Worm (Caenorhabditis elegans) whole organism, early embryonic: ENCODE measurements around the gene C15C8.4.

Experiments
- B0310.2 ChIP-seq: sonication (generic microtip); optimal IDR thresholded peaks from 2 replicates; lab custom pipeline; 2016; ENCODE audit warnings: mild to moderate bottlenecking, missing genetic modification characterization, missing compliant biosample characterization
- F13C5.2 ChIP-seq: sonication (generic microtip); optimal IDR thresholded peaks from 2 replicates; lab custom pipeline; 2017; ENCODE audit warnings: mild to moderate bottlenecking, missing genetic modification characterization, inconsistent platforms, missing compliant biosample characterization
- aly-1 ChIP-seq: sonication (generic microtip); optimal IDR thresholded peaks from 2 replicates; lab custom pipeline; 2016; ENCODE audit warnings: missing genetic modification characterization, missing compliant biosample characterization
- ama-1 ChIP-seq: fragments of 150-350 bp; optimal IDR thresholded peaks from 2 replicates; lab custom pipeline; 2014
- ceh-13 ChIP-seq: fragments of 200-800 bp; sonication (Bioruptor generic); optimal IDR thresholded peaks from 2 replicates; lab custom pipeline; 2018; ENCODE audit warnings: mild to moderate bottlenecking, missing genetic modification characterization, missing compliant biosample characterization
- ceh-36 ChIP-seq: sonication (generic microtip); optimal IDR thresholded peaks from 2 replicates; lab custom pipeline; 2016; ENCODE audit warnings: missing genetic modification characterization, inconsistent platforms, missing compliant biosample characterization
- ets-7 ChIP-seq: sonication (generic microtip); optimal IDR thresholded peaks from 2 replicates; lab custom pipeline; 2016; ENCODE audit warnings: missing genotype, missing genetic modification characterization, missing compliant biosample characterization
- flt-1 ChIP-seq: fragments of 200-800 bp; sonication (Bioruptor generic); IDR thresholded peaks from 2 replicates; pipeline ENCODE4 v1.3.6; 2022; ENCODE audit warnings: missing genetic modification characterization, missing compliant biosample characterization
- hmbx-1 ChIP-seq: sonication (generic microtip); optimal IDR thresholded peaks from 2 replicates; lab custom pipeline; 2016; ENCODE audit warnings: mild to moderate bottlenecking, missing genetic modification characterization, missing compliant biosample characterization
- hmg-4 ChIP-seq: fragments of 200-800 bp; sonication (Bioruptor generic); optimal IDR thresholded peaks from 2 replicates; lab custom pipeline; 2018; ENCODE audit warnings: mild to moderate bottlenecking, missing genetic modification characterization, missing compliant biosample characterization
- hnd-1 ChIP-seq: sonication (generic microtip); optimal IDR thresholded peaks from 2 replicates; lab custom pipeline; 2016; ENCODE audit warnings: missing genetic modification characterization, missing compliant biosample characterization
- pes-1 ChIP-seq: fragments of 200-800 bp; sonication (Bioruptor generic); IDR thresholded peaks from 2 replicates; pipeline ENCODE4 v1.3.6; 2022; ENCODE audit warnings: missing genetic modification reagents, missing genetic modification characterization, missing compliant biosample characterization
- scrt-1 ChIP-seq: fragments of 200-800 bp; sonication (Bioruptor generic); IDR thresholded peaks from 2 replicates; pipeline ENCODE4 v1.3.6; 2022; ENCODE audit warnings: missing genetic modification characterization, missing compliant biosample characterization
- sea-1 ChIP-seq: fragments of 200-800 bp; sonication (Bioruptor generic); conservative IDR thresholded peaks from 2 replicates; pipeline ENCODE4 v1.3.6; 2022; ENCODE audit warnings: missing genetic modification characterization, missing compliant biosample characterization
- tbx-11 ChIP-seq: fragments of 200-800 bp; sonication (Bioruptor generic); IDR thresholded peaks from 2 replicates; pipeline ENCODE4 v1.3.6; 2022; ENCODE audit warnings: missing genetic modification characterization, missing compliant biosample characterization
- tbx-37 ChIP-seq: fragments of 200-800 bp; sonication (Bioruptor generic); conservative IDR thresholded peaks from 2 replicates; pipeline ENCODE4 v1.3.6; 2022; ENCODE audit warnings: missing genetic modification reagents, missing genetic modification characterization, missing compliant biosample characterization
- tra-4 ChIP-seq: sonication (generic microtip); optimal IDR thresholded peaks from 2 replicates; lab custom pipeline; 2017; ENCODE audit warnings: missing genetic modification characterization, missing compliant biosample characterization

Gene C15C8.4

ce11 chrV:12711999-12712398, 35.3 kb downstream of the C15C8.4 start, which contains the start of gene R11D1.3:
R11D1.3 (minus strand) TSS chrV:12712099.
- TF ChIP-seq aly-1 (no peak), tbx-37 (GFP tag; lab: Robert Waterston, UW) (no peak), ama-1 (lab: Kevin White, UChicago) (no peak), pes-1 (no peak), tbx-11 (GFP tag; lab: Robert Waterston, UW) (no peak), sea-1 (GFP tag; lab: Robert Waterston, UW) (no peak), ceh-13 (no peak), scrt-1 (GFP tag; lab: Robert Waterston, UW) (no peak), hmbx-1 (tag; lab: Kevin White, UChicago) (no peak), tra-4 (no peak), B0310.2 (tag; lab: Kevin White, UChicago) (no peak), ceh-36 (tag; lab: Kevin White, UChicago) (no peak), ets-7 (tag; lab: Kevin White, UChicago) (no peak), hnd-1 (tag; lab: Kevin White, UChicago) (no peak), flt-1 (no peak), F13C5.2 (tag; lab: Kevin White, UChicago) (no peak), hmg-4 (GFP tag; lab: Kevin White, UChicago) (no peak)

DNA sequence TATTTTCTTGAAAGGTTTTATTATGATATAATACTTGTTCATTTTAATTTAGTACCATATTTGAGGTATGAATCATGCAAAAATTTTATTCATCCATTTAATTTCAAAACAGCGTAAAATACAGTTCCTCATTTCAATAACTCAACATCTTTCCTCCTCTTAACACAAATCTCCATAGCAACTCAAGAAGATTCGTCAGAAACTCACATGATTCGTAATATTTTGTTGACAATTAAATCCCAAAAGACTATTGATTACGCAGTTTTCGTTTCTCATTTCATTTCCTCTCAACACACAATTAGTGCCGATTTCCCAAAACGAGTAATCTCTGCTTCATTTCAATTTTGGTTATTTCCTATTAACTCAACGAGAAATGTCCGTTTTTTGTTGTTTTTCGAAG, 39.0 kb downstream of the C15C8.4 start, which contains the start of gene R11D1.2:
TSS of gene R11D1.2 (plus strand) at position 301 of the 400 bp plus-strand sequence.
- TF ChIP-seq F13C5.2 (tag; lab: Kevin White, UChicago) = no peak
- TF ChIP-seq tra-4 = no peak
- no peak for TF ChIP-seq tbx-37 (GFP tag; lab: Robert Waterston, UW)
- TF ChIP-seq hmg-4 (GFP tag; lab: Kevin White, UChicago) = no peak

DNA sequence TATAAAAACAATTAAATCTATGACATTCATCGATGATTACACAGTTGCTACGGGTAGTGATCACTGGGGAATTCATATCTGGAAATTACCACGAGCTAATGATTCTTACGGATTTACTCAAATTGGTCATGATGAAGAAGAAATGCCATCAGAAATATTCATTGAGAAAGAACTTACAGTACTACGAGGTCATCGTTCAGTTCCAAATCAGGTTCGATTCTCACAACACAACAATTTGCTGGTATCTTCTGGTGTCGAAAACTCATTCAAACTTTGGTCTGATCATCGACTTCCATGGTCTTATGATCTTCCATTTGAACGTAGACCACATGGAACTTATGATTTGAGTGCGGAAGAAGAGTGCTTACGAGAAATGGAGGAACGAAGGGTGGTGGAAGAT, 40.8 kb downstream of the C15C8.4 start:
- no peak for TF ChIP-seq scrt-1 (GFP tag; lab: Robert Waterston, UW)
- no peak for TF ChIP-seq sea-1 (GFP tag; lab: Robert Waterston, UW)
- no peak for TF ChIP-seq aly-1
- TF ChIP-seq tbx-11 (GFP tag; lab: Robert Waterston, UW) = no peak

DNA sequence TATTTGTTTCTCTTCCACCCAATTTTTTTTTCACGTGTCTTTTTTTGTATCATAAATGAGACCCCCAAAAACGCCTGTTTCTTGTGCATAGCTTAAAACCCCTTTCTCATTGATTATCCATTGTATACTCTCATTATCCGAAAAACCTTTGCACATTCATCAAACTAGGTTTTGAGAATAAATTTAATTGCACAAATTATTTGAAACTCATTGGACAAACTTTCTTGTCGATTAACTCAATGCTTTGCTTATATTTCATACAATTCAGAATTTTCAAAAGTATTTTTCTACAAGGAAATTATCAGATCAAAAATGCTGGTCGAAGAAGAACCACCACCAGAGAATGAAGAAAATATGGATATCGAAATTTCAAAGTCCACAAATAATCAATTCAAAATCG, 43.2 kb downstream of the C15C8.4 start, which contains the start of gene R11D1.1:
TSS of gene R11D1.1 (plus strand) at position 301 of the 400 bp plus-strand sequence.
- no peak for TF ChIP-seq scrt-1 (GFP tag; lab: Robert Waterston, UW)
- no peak for TF ChIP-seq tra-4
- no peak for TF ChIP-seq hmg-4 (GFP tag; lab: Kevin White, UChicago)
- no peak for TF ChIP-seq hnd-1 (tag; lab: Kevin White, UChicago)
- no peak for TF ChIP-seq sea-1 (GFP tag; lab: Robert Waterston, UW)
- no peak for TF ChIP-seq F13C5.2 (tag; lab: Kevin White, UChicago)
- no peak for TF ChIP-seq tbx-37 (GFP tag; lab: Robert Waterston, UW)
- TF ChIP-seq flt-1 = no peak

DNA sequence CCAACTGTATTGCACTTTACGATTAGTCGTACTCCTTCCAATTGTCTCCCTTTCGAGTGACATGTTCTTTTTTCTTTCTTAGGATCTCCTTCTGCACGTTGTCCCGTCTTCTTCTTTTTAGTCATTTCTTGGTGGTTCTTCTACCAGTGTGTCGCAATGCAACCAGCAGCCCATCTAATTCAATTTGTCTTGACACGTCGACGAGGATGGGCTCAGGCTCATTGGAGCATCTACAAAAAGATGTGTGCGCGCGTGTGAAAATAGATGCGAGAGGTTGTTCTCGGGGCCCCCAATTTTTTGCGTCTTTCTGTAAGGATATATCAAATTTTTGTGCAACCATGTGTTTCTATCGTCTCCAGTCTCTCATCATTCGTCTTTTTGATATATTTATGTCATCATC, 45.6 kb downstream of the C15C8.4 start:
- no peak for TF ChIP-seq ama-1 (lab: Kevin White, UChicago)
- TF ChIP-seq tbx-11 (GFP tag; lab: Robert Waterston, UW) = no peak
- no peak for TF ChIP-seq hmbx-1 (tag; lab: Kevin White, UChicago)

DNA sequence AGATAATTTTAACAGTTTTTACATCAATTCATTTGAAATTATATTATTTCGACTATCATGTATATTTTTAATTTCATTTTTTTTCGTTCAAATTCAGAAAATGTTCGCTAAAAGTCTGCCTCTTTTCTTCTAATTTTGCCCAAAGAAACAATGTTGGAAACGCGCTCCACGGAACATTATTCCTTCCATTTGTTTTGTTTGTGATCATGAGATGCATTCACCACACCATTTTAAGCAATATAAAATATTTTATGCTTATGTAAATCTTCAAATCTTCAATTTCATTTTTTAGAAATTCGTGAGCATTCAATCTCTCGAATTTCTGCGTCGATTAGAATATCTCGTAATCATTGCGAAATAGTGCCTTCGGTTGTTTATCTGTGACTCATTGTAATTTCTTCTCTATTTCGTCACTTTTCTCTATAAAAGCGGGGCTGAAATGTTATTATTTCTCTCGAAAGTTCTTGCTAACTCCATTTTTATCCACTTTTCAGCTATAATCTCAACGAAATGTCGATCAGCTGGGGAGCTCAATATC, 49.8 kb downstream of the C15C8.4 start, which contains the start of gene istr-1:
TSS of gene istr-1 (plus strand) at position 495 of the 538 bp plus-strand sequence.
- TF ChIP-seq ceh-36 (tag; lab: Kevin White, UChicago) (no peak), pes-1 (no peak), tbx-11 (GFP tag; lab: Robert Waterston, UW) (no peak), ama-1 (lab: Kevin White, UChicago) (no peak), tra-4 (no peak), ceh-13 (no peak), sea-1 (GFP tag; lab: Robert Waterston, UW) (no peak), ets-7 (tag; lab: Kevin White, UChicago) (no peak), scrt-1 (GFP tag; lab: Robert Waterston, UW) (no peak), B0310.2 (tag; lab: Kevin White, UChicago) (no peak), hnd-1 (tag; lab: Kevin White, UChicago) (no peak), F13C5.2 (tag; lab: Kevin White, UChicago) (no peak), hmg-4 (GFP tag; lab: Kevin White, UChicago) (no peak), flt-1 (no peak), hmbx-1 (tag; lab: Kevin White, UChicago) (no peak), aly-1 (no peak), tbx-37 (GFP tag; lab: Robert Waterston, UW) (no peak)

DNA sequence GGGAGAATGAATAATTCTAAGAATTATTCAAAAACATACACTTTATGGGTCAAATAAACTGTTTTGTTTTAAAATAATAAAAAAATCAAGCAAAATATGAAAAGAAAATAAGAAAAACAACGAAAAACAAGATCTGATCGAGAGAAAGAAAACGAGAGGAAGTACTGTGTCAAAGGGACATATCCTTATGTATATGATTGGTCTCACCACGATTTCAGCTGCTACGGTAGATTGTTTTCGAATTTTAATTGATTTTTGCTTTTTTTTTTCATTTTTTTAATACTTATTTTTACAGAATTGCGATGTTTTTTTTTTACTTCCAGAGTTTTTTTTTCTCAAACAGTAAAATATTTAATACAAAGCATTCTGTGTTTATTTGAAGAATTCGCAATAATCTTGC, 50.5 kb downstream of the C15C8.4 start:
- TF ChIP-seq ceh-36 (tag; lab: Kevin White, UChicago) = no peak
- TF ChIP-seq B0310.2 (tag; lab: Kevin White, UChicago) = no peak
- no peak for TF ChIP-seq ama-1 (lab: Kevin White, UChicago)
- no peak for TF ChIP-seq pes-1
- TF ChIP-seq ceh-13 = no peak
- no peak for TF ChIP-seq scrt-1 (GFP tag; lab: Robert Waterston, UW)
- TF ChIP-seq sea-1 (GFP tag; lab: Robert Waterston, UW) = no peak
- no peak for TF ChIP-seq tbx-11 (GFP tag; lab: Robert Waterston, UW)
- TF ChIP-seq hmg-4 (GFP tag; lab: Kevin White, UChicago) = no peak
- no peak for TF ChIP-seq ets-7 (tag; lab: Kevin White, UChicago)
- TF ChIP-seq flt-1 = no peak
- no peak for TF ChIP-seq aly-1
- no peak for TF ChIP-seq hmbx-1 (tag; lab: Kevin White, UChicago)
- TF ChIP-seq hnd-1 (tag; lab: Kevin White, UChicago) = no peak
- no peak for TF ChIP-seq tbx-37 (GFP tag; lab: Robert Waterston, UW)
- TF ChIP-seq tra-4 = no peak
- no peak for TF ChIP-seq F13C5.2 (tag; lab: Kevin White, UChicago)
